Worm (Caenorhabditis elegans): ENCODE results near the gene svh-2.

svh-2 gene

ce11 chrX:6542692-6543091 is 10.4 kb upstream of the svh-2 start, which contains the start of gene T14E8.2:
Gene T14E8.2, plus strand, starts transcription at chrX:6542992.
- TF ChIP-seq saeg-2 (GFP tag; IDR thresholded peaks at IDR 0.05) (no peak), tra-1 (GFP tag; IDR thresholded peaks at IDR 0.05) (no peak), mep-1 (tag; optimal IDR thresholded peaks at IDR 0.05) (no peak), lin-15B (tag; optimal IDR thresholded peaks at IDR 0.05) (no peak), fos-1 (tag; optimal IDR thresholded peaks at IDR 0.05) (no peak), fkh-10 (GFP tag; optimal IDR thresholded peaks at IDR 0.05) (no peak), skn-1 (tag; optimal IDR thresholded peaks at IDR 0.05) (no peak), lin-39 (tag; optimal IDR thresholded peaks at IDR 0.05) (no peak), nhr-42 (GFP tag; IDR thresholded peaks at IDR 0.05) (no peak)

- TF ChIP-seq jun-1 (tag; optimal IDR thresholded peaks at IDR 0.05), result no peak
- no peak for TF ChIP-seq lin-1 (GFP tag; IDR thresholded peaks at IDR 0.05)
- no peak for TF ChIP-seq lin-29 (GFP tag; IDR thresholded peaks at IDR 0.05)
- no peak for TF ChIP-seq Y75B8A.6 (GFP tag; IDR thresholded peaks at IDR 0.05)
- no peak for TF ChIP-seq aha-1 (tag)
- no peak for TF ChIP-seq zip-11 (GFP tag; IDR thresholded peaks at IDR 0.05)
- TF ChIP-seq lim-7 (GFP tag; IDR thresholded peaks at IDR 0.05), result no peak
- TF ChIP-seq unc-62 (GFP tag; optimal IDR thresholded peaks at IDR 0.05 in 1 of 2), result peak in 1 of 2 experiments; percentile 98
- TF ChIP-seq unc-62 (tag; optimal IDR thresholded peaks at IDR 0.05), result no peak
Observed at ce11 chrX:6543665-6544064, 9.4 kb upstream of the svh-2 start.

- TF ChIP-seq mxl-3 (GFP tag; optimal IDR thresholded peaks at IDR 0.05), result peak; percentile 14
- TF ChIP-seq hlh-30 (tag; optimal IDR thresholded peaks at IDR 0.05; ENCODE audit: insufficient read depth), result peak; percentile 33
- no peak for TF ChIP-seq unc-130 (GFP tag; optimal IDR thresholded peaks at IDR 0.05)
- TF ChIP-seq unc-62 (GFP tag; optimal IDR thresholded peaks at IDR 0.05 in 1 of 2), result peak in 1 of 2 experiments; percentile 82
- no peak for TF ChIP-seq unc-62 (tag; optimal IDR thresholded peaks at IDR 0.05)
- TF ChIP-seq zfp-3 (GFP tag; conservative IDR thresholded peaks at IDR 0.05), result no peak
- TF ChIP-seq dve-1 (tag; optimal IDR thresholded peaks at IDR 0.05; ENCODE audit: insufficient read depth), result peak; percentile 25
- peak; percentile 51 for TF ChIP-seq aha-1 (tag)
- TF ChIP-seq lin-1 (GFP tag; IDR thresholded peaks at IDR 0.05), result no peak
- peak; percentile 4 for TF ChIP-seq ceh-28 (tag; optimal IDR thresholded peaks at IDR 0.05)
- peak; percentile 20 for TF ChIP-seq mep-1 (tag; optimal IDR thresholded peaks at IDR 0.05)
- peak; percentile 33 for TF ChIP-seq hlh-11 (tag; optimal IDR thresholded peaks at IDR 0.05)
- TF ChIP-seq daf-16 (GFP tag; optimal IDR thresholded peaks at IDR 0.05), result no peak
- TF ChIP-seq daf-16 (tag; optimal IDR thresholded peaks at IDR 0.05), result peak; percentile 34
- peak; percentile 37; the same call in 1 of the 2 replicates for TF ChIP-seq hmg-1.1 (GFP tag; IDR thresholded peaks at IDR 0.05)
Observed at ce11 chrX:6551073-6551652, 1.9 kb upstream of the svh-2 start.

- TF ChIP-seq mes-2 (tag; optimal IDR thresholded peaks at IDR 0.05; ENCODE audit: poor library complexity, severe bottlenecking) (peak; percentile 17), vab-7 (GFP tag; IDR thresholded peaks at IDR 0.05) (no peak), mxl-3 (GFP tag; optimal IDR thresholded peaks at IDR 0.05) (peak; percentile 36), nhr-102 (tag; optimal IDR thresholded peaks at IDR 0.05) (no peak), F37D6.2 (tag; optimal IDR thresholded peaks at IDR 0.05) (no peak), lin-1 (GFP tag; IDR thresholded peaks at IDR 0.05) (no peak), hmg-1.1 (GFP tag; IDR thresholded peaks at IDR 0.05) (no peak), aha-1 (tag) (no peak), dpl-1 (GFP tag; optimal IDR thresholded peaks at IDR 0.05) (no peak), jun-1 (tag; optimal IDR thresholded peaks at IDR 0.05) (no peak), php-3 (GFP tag; IDR thresholded peaks at IDR 0.05) (no peak), tra-1 (GFP tag; IDR thresholded peaks at IDR 0.05) (no peak), snpc-4 (tag; optimal IDR thresholded peaks at IDR 0.05) (no peak), aly-2 (tag; optimal IDR thresholded peaks at IDR 0.05) (no peak), F49E8.2 (tag; optimal IDR thresholded peaks at IDR 0.05; ENCODE audit: borderline replicate concordance) (no peak), zfp-2 (tag; optimal IDR thresholded peaks at IDR 0.05) (no peak), ceh-82 (tag; optimal IDR thresholded peaks at IDR 0.05) (no peak), pqm-1 (tag; optimal IDR thresholded peaks at IDR 0.05) (peak; percentile 85), fkh-10 (GFP tag; optimal IDR thresholded peaks at IDR 0.05) (no peak), ztf-7 (tag; optimal IDR thresholded peaks at IDR 0.05) (no peak), nhr-237 (tag; optimal IDR thresholded peaks at IDR 0.05) (no peak), dve-1 (tag; optimal IDR thresholded peaks at IDR 0.05; ENCODE audit: insufficient read depth) (peak; percentile 44), mdt-29 (GFP tag; IDR thresholded peaks at IDR 0.05) (no peak), spr-1 (tag; optimal IDR thresholded peaks at IDR 0.05) (no peak), dmd-6 (GFP tag; IDR thresholded peaks at IDR 0.05) (peak; percentile 60), ceh-44 (GFP tag; IDR thresholded peaks at IDR 0.05) (no peak), Y75B8A.6 (GFP tag; IDR thresholded peaks at IDR 0.05) (no peak)
Observed at ce11 chrX:6551679-6552078, 1.4 kb upstream of the svh-2 start.
